Fruit fly (Drosophila melanogaster) whole organism, wandering third instar larva: ENCODE data around the gene Pdhb.

Experiments used
- CG32264 ChIP-seq: fragments of 200-800 bp; sonication (Bioruptor generic); optimal IDR thresholded peaks from 2 replicates; lab custom pipeline; 2016; ENCODE audit warnings: missing biosample characterization, missing genetic modification characterization
- CG9705 ChIP-seq: fragments of 200-800 bp; sonication (Bioruptor generic); optimal IDR thresholded peaks from 2 replicates; lab custom pipeline; 2018; ENCODE audit warnings: missing biosample characterization, mild to moderate bottlenecking, missing genetic modification characterization
- CrebA ChIP-seq: fragments of 200-800 bp; sonication (Bioruptor generic); optimal IDR thresholded peaks from 2 replicates; lab custom pipeline; 2016; ENCODE audit warnings: missing biosample characterization, mild to moderate bottlenecking, missing genetic modification characterization, borderline replicate concordance
- Dfd ChIP-seq: fragments of >200 bp; optimal IDR thresholded peaks from 2 replicates; lab custom pipeline; 2017; ENCODE audit warnings: missing biosample characterization, missing genetic modification characterization
- GATAd ChIP-seq: sonication (Bioruptor generic); optimal IDR thresholded peaks from 2 replicates; lab custom pipeline; 2016; ENCODE audit warnings: missing biosample characterization, missing genetic modification characterization
- HLH106 ChIP-seq: fragments of 200-800 bp; optimal IDR thresholded peaks from 3 replicates; lab custom pipeline; 2019; ENCODE audit warnings: missing biosample characterization, mild to moderate bottlenecking, missing genetic modification characterization, moderate library complexity
- Hr78 ChIP-seq: fragments of >200 bp; optimal IDR thresholded peaks from 2 replicates; lab custom pipeline; 2017; ENCODE audit warnings: missing biosample characterization, missing genetic modification characterization
- Hr83 ChIP-seq: fragments of 200-300 bp; sonication (Bioruptor generic); optimal IDR thresholded peaks from 2 replicates; lab custom pipeline; 2016; ENCODE audit warnings: missing biosample characterization, mild to moderate bottlenecking, missing genetic modification characterization, moderate library complexity; ENCODE audit not compliant: poor library complexity, severe bottlenecking
- Mio ChIP-seq: sonication (Bioruptor generic); optimal IDR thresholded peaks from 2 replicates; lab custom pipeline; 2016; ENCODE audit warnings: missing biosample characterization, missing genetic modification characterization
- N ChIP-seq: fragments of >200 bp; optimal IDR thresholded peaks from 2 replicates; lab custom pipeline; 2018; ENCODE audit warnings: missing biosample characterization, missing external identifiers, missing genetic modification characterization
- OdsH ChIP-seq: fragments of 200-800 bp; sonication (Bioruptor generic); optimal IDR thresholded peaks from 2 replicates; lab custom pipeline; 2016; ENCODE audit warnings: missing biosample characterization, mild to moderate bottlenecking, missing genetic modification characterization
- Rel ChIP-seq, 2 experiments: fragments of 200-800 bp; sonication (Bioruptor generic) in 1 of 2; optimal IDR thresholded peaks; 2 replicates in 1 of 2; 3 replicates in 1 of 2; lab custom pipeline; 2016 to 2019; ENCODE audit warnings: mild to moderate bottlenecking in 2 of 2, missing biosample characterization in 2 of 2, missing genetic modification characterization in 2 of 2, moderate library complexity in 1 of 2
- Sp1 ChIP-seq: fragments of 200-800 bp; sonication (Bioruptor generic); optimal IDR thresholded peaks from 3 replicates; lab custom pipeline; 2019; ENCODE audit warnings: missing biosample characterization, mild to moderate bottlenecking, missing genetic modification characterization, moderate library complexity
- Vsx2 ChIP-seq: fragments of 200-300, 225-300 bp; sonication (Bioruptor generic); optimal IDR thresholded peaks from 2 replicates; lab custom pipeline; 2018; ENCODE audit warnings: missing biosample characterization, missing genetic modification characterization; ENCODE audit not compliant: partially characterized antibody
- br ChIP-seq: fragments of 200-800 bp; sonication (Bioruptor generic); optimal IDR thresholded peaks from 2 replicates; lab custom pipeline; 2016; ENCODE audit warnings: missing biosample characterization, missing genetic modification characterization
- brk ChIP-seq: fragments of 200-800 bp; sonication (Bioruptor generic); optimal IDR thresholded peaks from 2 replicates; lab custom pipeline; 2016; ENCODE audit warnings: missing biosample characterization, mild to moderate bottlenecking, missing genetic modification characterization
- dl ChIP-seq, 2 experiments: fragments of 175-275, 200-275 bp in 1 of 2; fragments of 200-275 bp in 1 of 2; sonication (Bioruptor generic); optimal IDR thresholded peaks; lab custom pipeline; 2018; ENCODE audit warnings: mild to moderate bottlenecking in 2 of 2, missing biosample characterization in 2 of 2, missing genetic modification characterization in 2 of 2, moderate library complexity in 2 of 2; ENCODE audit not compliant: partially characterized antibody in 2 of 2, insufficient read depth in 1 of 2
- dmrt93B ChIP-seq: fragments of 200-800 bp; sonication (Bioruptor generic); optimal IDR thresholded peaks from 2 replicates; lab custom pipeline; 2018; ENCODE audit warnings: missing biosample characterization, mild to moderate bottlenecking, missing genetic modification characterization
- ey ChIP-seq: fragments of 200-800 bp; sonication (Bioruptor generic); optimal IDR thresholded peaks from 2 replicates; lab custom pipeline; 2016; ENCODE audit warnings: missing biosample characterization, missing genetic modification characterization
- foxo ChIP-seq, 2 experiments: fragments of 200-800 bp; sonication (Bioruptor generic); optimal IDR thresholded peaks; 2 replicates in 1 of 2; 3 replicates in 1 of 2; lab custom pipeline; 2016 to 2017; ENCODE audit warnings: missing biosample characterization in 2 of 2, missing genetic modification characterization in 2 of 2
- h ChIP-seq: fragments of 200-800 bp; sonication (Bioruptor generic); optimal IDR thresholded peaks from 3 replicates; lab custom pipeline; 2016; ENCODE audit warnings: missing biosample characterization, mild to moderate bottlenecking, missing genetic modification characterization
- jim ChIP-seq: fragments of 175-275, 200-325 bp; sonication (Bioruptor generic); optimal IDR thresholded peaks from 2 replicates; lab custom pipeline; 2016; ENCODE audit warnings: missing biosample characterization, mild to moderate bottlenecking, missing genetic modification characterization
- psq ChIP-seq: fragments of 200-800 bp; sonication (Bioruptor generic); optimal IDR thresholded peaks from 3 replicates; lab custom pipeline; 2017; ENCODE audit warnings: missing biosample characterization, mild to moderate bottlenecking, missing genetic modification characterization, moderate library complexity
- rgr ChIP-seq: fragments of 200-800 bp; sonication (Bioruptor generic); optimal IDR thresholded peaks from 3 replicates; lab custom pipeline; 2016; ENCODE audit warnings: missing biosample characterization, mild to moderate bottlenecking, missing genetic modification characterization
- sage ChIP-seq: fragments of 200-800 bp; sonication (Bioruptor generic); optimal IDR thresholded peaks from 2 replicates; lab custom pipeline; 2016; ENCODE audit warnings: missing biosample characterization, mild to moderate bottlenecking, missing genetic modification characterization
- sv ChIP-seq: fragments of 200-800 bp; sonication (Bioruptor generic); optimal IDR thresholded peaks from 3 replicates; lab custom pipeline; 2016; ENCODE audit warnings: missing biosample characterization, missing genetic modification characterization
- tai ChIP-seq: sonication (Bioruptor generic); optimal IDR thresholded peaks from 2 replicates; lab custom pipeline; 2016; ENCODE audit warnings: missing biosample characterization, missing genetic modification characterization
- usp ChIP-seq: fragments of >200 bp; optimal IDR thresholded peaks from 2 replicates; lab custom pipeline; 2017; ENCODE audit warnings: missing biosample characterization, missing genetic modification characterization
- woc ChIP-seq: sonication (Bioruptor generic); optimal IDR thresholded peaks from 2 replicates; lab custom pipeline; 2016; ENCODE audit warnings: missing biosample characterization, mild to moderate bottlenecking, missing genetic modification characterization

Gene Pdhb

dm6 chr3R:29096009-29096443 is 16.8 kb upstream of the Pdhb start (continued):
- TF ChIP-seq CrebA (GFP tag; lab: Kevin White, UChicago) (no peak), Rel (GFP tag; optimal IDR thresholded peaks at IDR 0.05; lab: Kevin White, UChicago) (no peak), Rel (tag; optimal IDR thresholded peaks at IDR 0.05; lab: Kevin White, UChicago) (peak; percentile 16), usp (GFP tag; lab: Kevin White, UChicago) (no peak), GATAd (GFP tag; lab: Kevin White, UChicago) (no peak), woc (peak; percentile 87), h (GFP tag; lab: Kevin White, UChicago) (peak; percentile 95), Vsx2 (GFP tag; lab: Kevin White, UChicago) (no peak), Mio (GFP tag; lab: Kevin White, UChicago) (no peak), N (GFP tag; lab: Kevin White, UChicago) (no peak), tai (GFP tag; lab: Kevin White, UChicago) (no peak), Sp1 (GFP tag; lab: Kevin White, UChicago) (peak; percentile 88), ey (GFP tag; lab: Kevin White, UChicago) (peak; percentile 91)

- TF ChIP-seq Dfd (peak; percentile 74), CG32264 (no peak)
Observed at dm6 chr3R:29098022-29098421, 14.8 kb upstream of the Pdhb start.

dm6 chr3R:29103227-29103626 is 9.6 kb upstream of the Pdhb start:
- TF ChIP-seq rgr (GFP tag; lab: Kevin White, UChicago) = no peak
- TF ChIP-seq Dfd = peak; percentile 90

- peak; percentile 85 for TF ChIP-seq h (GFP tag; lab: Kevin White, UChicago)
- no peak for TF ChIP-seq Vsx2 (GFP tag; lab: Kevin White, UChicago)
Observed at dm6 chr3R:29111795-29112194, 1.1 kb upstream of the Pdhb start.

dm6 chr3R:29113392-29113791 is 521 bp downstream of the Pdhb start:
- no peak for TF ChIP-seq Hr83 (GFP tag; lab: Kevin White, UChicago)
- TF ChIP-seq HLH106 (tag; lab: Kevin White, UChicago) = no peak
- TF ChIP-seq Vsx2 (GFP tag; lab: Kevin White, UChicago) = no peak
- no peak for TF ChIP-seq dmrt93B (GFP tag; lab: Kevin White, UChicago)
- no peak for TF ChIP-seq CG9705 (GFP tag; lab: Kevin White, UChicago)
- TF ChIP-seq foxo (GFP tag; optimal IDR thresholded peaks at IDR 0.05; lab: Kevin White, UChicago) = no peak
- no peak for TF ChIP-seq psq (GFP tag; lab: Kevin White, UChicago)
- TF ChIP-seq woc = no peak
- TF ChIP-seq GATAd (GFP tag; lab: Kevin White, UChicago) = no peak
- TF ChIP-seq sage (GFP tag; lab: Kevin White, UChicago) = no peak
- TF ChIP-seq N (GFP tag; lab: Kevin White, UChicago) = no peak
- TF ChIP-seq dl (GFP tag; optimal IDR thresholded peaks at IDR 0.05; lab: Kevin White, UChicago; ENCODE audit: insufficient read depth in 1 of 2, partially characterized antibody in 2 of 2) = no peak
- TF ChIP-seq CG32264 = no peak
- no peak for TF ChIP-seq sv (GFP tag; lab: Kevin White, UChicago)
- no peak for TF ChIP-seq brk (GFP tag; lab: Kevin White, UChicago)
- TF ChIP-seq jim (GFP tag; lab: Kevin White, UChicago) = no peak
- no peak for TF ChIP-seq br (GFP tag; lab: Kevin White, UChicago)
- TF ChIP-seq Hr78 (GFP tag; lab: Kevin White, UChicago) = no peak
- no peak for TF ChIP-seq OdsH (GFP tag; lab: Kevin White, UChicago)
- TF ChIP-seq, all 38 proteins: peak for 0
